Worm (Caenorhabditis elegans): ENCODE measurements around the gene K10D6.4.

DNA sequence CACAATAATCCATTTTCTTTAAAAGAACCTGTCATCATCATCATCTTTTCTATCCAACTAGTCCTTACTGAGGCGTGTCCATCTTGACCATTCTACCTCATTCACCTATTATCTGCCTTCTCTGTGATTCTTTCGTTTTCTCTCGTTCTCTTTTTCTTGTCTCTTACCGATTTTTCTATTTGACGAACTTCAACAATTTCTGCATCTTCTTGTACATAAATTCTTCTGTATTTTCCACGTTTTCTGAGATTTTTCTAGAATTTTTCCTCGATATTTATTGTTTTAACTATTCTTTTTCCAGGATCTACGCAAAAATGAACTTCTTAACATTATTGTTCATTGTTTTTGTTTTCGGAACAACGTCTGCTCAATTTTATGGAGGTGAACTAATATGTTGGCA lies 18.8 kb upstream of the K10D6.4 start, which contains the start of gene cnc-10:
- TF ChIP-seq elt-3 (tag; optimal IDR thresholded peaks at IDR 0.05) (no peak), lin-11 (tag; optimal IDR thresholded peaks at IDR 0.05) (no peak), alr-1 (tag; optimal IDR thresholded peaks at IDR 0.05) (no peak)

Data from whole organism, L2 larva.